Fruit fly (Drosophila melanogaster) whole organism, pupa: ENCODE measurements around the gene Acbp3.

Experiments
- CG12605 ChIP-seq: fragments of 200-800 bp; sonication (Bioruptor generic); IDR thresholded peaks from 2 replicates; pipeline ENCODE4 v1.3.6; 2022; ENCODE audit warnings: missing biosample characterization, missing genetic modification characterization
- CG13204 ChIP-seq: fragments of 200-800 bp; sonication (Bioruptor generic); optimal IDR thresholded peaks from 2 replicates; lab custom pipeline; 2018; ENCODE audit warnings: missing biosample characterization, mild to moderate bottlenecking, missing genetic modification characterization, moderate library complexity
- CG17806 ChIP-seq: fragments of 200-800 bp; sonication (Bioruptor generic); optimal IDR thresholded peaks from 2 replicates; lab custom pipeline; 2018; ENCODE audit warnings: missing biosample characterization, mild to moderate bottlenecking, missing genetic modification characterization, moderate library complexity
- CG8159 ChIP-seq: fragments of 200-800 bp; sonication (Bioruptor generic); optimal IDR thresholded peaks from 3 replicates; lab custom pipeline; 2018; ENCODE audit warnings: missing biosample characterization, mild to moderate bottlenecking, missing genetic modification characterization, moderate library complexity
- Ets98B ChIP-seq: fragments of 200-800 bp; sonication (Bioruptor generic); IDR thresholded peaks from 2 replicates; pipeline ENCODE4 v1.3.6; 2022; ENCODE audit warnings: missing biosample characterization, missing genetic modification characterization

DNA sequence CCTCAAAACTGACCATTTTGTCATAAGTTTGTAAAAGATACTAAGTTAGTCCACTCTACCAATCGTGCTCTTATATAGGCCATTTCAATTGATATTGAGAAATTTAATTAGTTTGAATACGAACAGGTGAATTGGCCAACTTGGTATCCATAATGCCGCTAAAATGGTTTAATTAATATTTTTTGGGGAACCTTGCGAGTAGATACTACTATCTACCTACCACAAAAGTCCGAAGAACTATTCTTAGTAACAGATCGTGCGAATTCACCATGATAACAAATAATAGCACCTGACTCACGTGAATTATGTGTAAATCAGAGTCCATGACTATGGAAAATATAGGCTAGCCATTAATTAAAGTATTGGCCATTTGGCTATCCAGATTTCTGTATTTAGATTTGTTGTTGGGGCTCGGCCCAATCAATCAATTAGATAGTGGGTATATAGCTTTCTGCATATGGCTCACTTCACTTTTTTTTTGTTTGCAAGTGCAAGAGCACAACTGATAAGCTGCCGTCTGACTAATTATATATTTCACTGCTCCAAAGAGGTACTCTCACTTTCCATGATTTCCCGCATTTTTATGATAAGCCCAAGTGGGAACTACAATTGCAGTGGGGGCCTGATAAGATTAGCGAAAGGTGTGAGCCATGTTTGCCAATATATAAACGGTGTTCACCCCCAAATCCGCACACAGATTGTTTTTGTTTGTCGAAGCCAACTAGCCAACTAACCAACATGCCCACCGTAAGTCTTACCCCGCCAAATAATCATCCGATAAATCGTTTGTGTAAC, 2.3 kb upstream of the Acbp3 start, which contains the start of the genes Acbp4 and Acbp6:
- TF ChIP-seq CG13204 (GFP tag; lab: Kevin White, UChicago) (no peak), CG12605 (no peak), CG8159 (no peak), Ets98B (GFP tag; lab: Robert Waterston, UW) (no peak), CG17806 (no peak)
